Fruit fly (Drosophila melanogaster) whole organism, embryonic: ENCODE data around the gene CG15431.
A peak's percentile ranks its signal among the peaks of the same experiment; 100 is the strongest.

ENCODE experiments used
- B-H1 ChIP-seq: fragments of 200-800 bp; sonication (Bioruptor generic); IDR thresholded peaks from 3 replicates; pipeline ENCODE4 v1.3.6; 2022; ENCODE audit warnings: missing biosample characterization, missing genetic modification characterization
- Blimp-1 ChIP-seq: fragments of 200-800 bp; sonication (Bioruptor generic); optimal IDR thresholded peaks from 3 replicates; lab custom pipeline; 2018; ENCODE audit warnings: missing biosample characterization, missing genetic modification characterization, mild to moderate bottlenecking, moderate library complexity, missing genetic modification reagents
- CG10209 ChIP-seq: fragments of 200-800 bp; sonication (Bioruptor generic); optimal IDR thresholded peaks from 3 replicates; lab custom pipeline; 2017; ENCODE audit warnings: missing biosample characterization, mild to moderate bottlenecking, missing genetic modification characterization, missing genetic modification reagents
- CG10274 ChIP-seq: fragments of 200-800 bp; sonication (Bioruptor generic); optimal IDR thresholded peaks from 3 replicates; lab custom pipeline; 2017; ENCODE audit warnings: missing biosample characterization, mild to moderate bottlenecking, missing genetic modification characterization
- CG10431 ChIP-seq: fragments of 200-800 bp; sonication (Bioruptor generic); optimal IDR thresholded peaks from 3 replicates; lab custom pipeline; 2018; ENCODE audit warnings: missing biosample characterization, mild to moderate bottlenecking, missing genetic modification characterization
- CG11247 ChIP-seq: fragments of 200-800 bp; sonication (Bioruptor generic); IDR thresholded peaks from 2 replicates; pipeline ENCODE4 v1.3.6; 2022; ENCODE audit warnings: missing biosample characterization, missing genetic modification characterization
- CG11398 ChIP-seq: fragments of 200-800 bp; sonication (Bioruptor generic); optimal IDR thresholded peaks from 2 replicates; lab custom pipeline; 2016; ENCODE audit warnings: missing biosample characterization, missing genetic modification characterization
- CG11723 ChIP-seq: fragments of 200-800 bp; sonication (Bioruptor generic); optimal IDR thresholded peaks from 2 replicates; lab custom pipeline; 2017; ENCODE audit warnings: missing biosample characterization, mild to moderate bottlenecking, missing genetic modification characterization
- CG12659 ChIP-seq: fragments of 200-800 bp; sonication (Bioruptor generic); optimal IDR thresholded peaks from 3 replicates; lab custom pipeline; 2017; ENCODE audit warnings: mild to moderate bottlenecking, missing biosample characterization, missing genetic modification reagents, missing genetic modification characterization
- CG18599 ChIP-seq: fragments of 200-800 bp; sonication (Bioruptor generic); optimal IDR thresholded peaks from 3 replicates; lab custom pipeline; 2017; ENCODE audit warnings: missing biosample characterization, missing genetic modification characterization, mild to moderate bottlenecking, moderate library complexity, missing genetic modification reagents
- CG31441 ChIP-seq: fragments of 200-800 bp; sonication (Bioruptor generic); IDR thresholded peaks from 2 replicates; pipeline ENCODE4 v1.3.6; 2022; ENCODE audit warnings: missing biosample characterization, missing genetic modification characterization
- CG32532 ChIP-seq: fragments of 200-800 bp; sonication (Bioruptor generic); IDR thresholded peaks from 2 replicates; pipeline ENCODE4 v1.3.6; 2022; ENCODE audit warnings: missing biosample characterization, missing genetic modification characterization
- CG5245 ChIP-seq: fragments of 200-800 bp; sonication (Bioruptor generic); optimal IDR thresholded peaks from 3 replicates; lab custom pipeline; 2016; ENCODE audit warnings: missing biosample characterization, missing genetic modification characterization
- CG6272 ChIP-seq: fragments of 200-800 bp; sonication (Bioruptor generic); IDR thresholded peaks from 2 replicates; pipeline ENCODE4 v1.3.6; 2022; ENCODE audit warnings: missing biosample characterization, missing genetic modification characterization
- CG7839 ChIP-seq: fragments of 200-800 bp; sonication (Bioruptor generic); optimal IDR thresholded peaks from 3 replicates; lab custom pipeline; 2018; ENCODE audit warnings: missing biosample characterization, mild to moderate bottlenecking, missing genetic modification characterization, moderate library complexity
- CG8944 ChIP-seq: fragments of 200-800 bp; sonication (Bioruptor generic); optimal IDR thresholded peaks from 3 replicates; lab custom pipeline; 2016; ENCODE audit warnings: missing biosample characterization, missing genetic modification characterization
- CG9215 ChIP-seq: fragments of 200-800 bp; sonication (Bioruptor generic); IDR thresholded peaks from 2 replicates; pipeline ENCODE4 v1.3.6; 2022; ENCODE audit warnings: missing biosample characterization, missing genetic modification characterization
- CkIIα-i1 ChIP-seq: fragments of 200-800 bp; sonication (Bioruptor generic); IDR thresholded peaks from 2 replicates; pipeline ENCODE4 v1.3.6; 2022; ENCODE audit warnings: missing biosample characterization, missing genetic modification characterization
- Dll ChIP-seq: fragments of 200-800 bp; sonication (Bioruptor generic); IDR thresholded peaks from 4 replicates; pipeline ENCODE4 v1.3.6; 2022; ENCODE audit warnings: missing biosample characterization, missing genetic modification characterization; ENCODE audit not compliant: partially characterized antibody
- Drgx ChIP-seq: fragments of 200-800 bp; sonication (Bioruptor generic); IDR thresholded peaks from 2 replicates; pipeline ENCODE4 v1.3.6; 2022; ENCODE audit warnings: missing biosample characterization, missing genetic modification characterization
- Hand ChIP-seq: fragments of 200-800 bp; sonication (Bioruptor generic); optimal IDR thresholded peaks from 2 replicates; lab custom pipeline; 2017; ENCODE audit warnings: mild to moderate bottlenecking, missing biosample characterization, missing genetic modification reagents, missing genetic modification characterization
- Mrtf ChIP-seq: fragments of 200-800 bp; sonication (Bioruptor generic); IDR thresholded peaks from 3 replicates; pipeline ENCODE4 v1.3.6; 2022; ENCODE audit warnings: missing biosample characterization, missing genetic modification characterization
- NFAT ChIP-seq: fragments of 200-800 bp; sonication (Bioruptor generic); IDR thresholded peaks from 2 replicates; pipeline ENCODE4 v1.3.6; 2022; ENCODE audit warnings: missing biosample characterization, missing genetic modification characterization
- NfI ChIP-seq: fragments of 200-800 bp; sonication (Bioruptor generic); optimal IDR thresholded peaks from 3 replicates; lab custom pipeline; 2018; ENCODE audit warnings: missing biosample characterization, mild to moderate bottlenecking, missing genetic modification characterization, moderate library complexity
- Sox100B ChIP-seq: fragments of 200-800 bp; sonication (Bioruptor generic); optimal IDR thresholded peaks from 3 replicates; lab custom pipeline; 2018; ENCODE audit warnings: missing biosample characterization, mild to moderate bottlenecking, missing genetic modification characterization
- Spps ChIP-seq: fragments of 200-800 bp; sonication (Bioruptor generic); optimal IDR thresholded peaks from 2 replicates; lab custom pipeline; 2018; ENCODE audit warnings: missing biosample characterization, mild to moderate bottlenecking, missing genetic modification characterization
- Vsx1 ChIP-seq: fragments of 200-800 bp; sonication (Bioruptor generic); optimal IDR thresholded peaks from 2 replicates; lab custom pipeline; 2017; ENCODE audit warnings: missing biosample characterization, mild to moderate bottlenecking, missing genetic modification characterization, missing genetic modification reagents
- ap ChIP-seq: fragments of 200-800 bp; sonication (Bioruptor generic); IDR thresholded peaks from 2 replicates; pipeline ENCODE4 v1.3.6; 2022; ENCODE audit warnings: missing biosample characterization, missing genetic modification characterization
- chm ChIP-seq: fragments of 200-800 bp; sonication (Bioruptor generic); IDR thresholded peaks from 2 replicates; pipeline ENCODE4 v1.3.6; 2022; ENCODE audit warnings: missing biosample characterization, missing genetic modification characterization
- danr ChIP-seq: fragments of 200-800 bp; sonication (Bioruptor generic); IDR thresholded peaks from 2 replicates; pipeline ENCODE4 v1.3.6; 2022; ENCODE audit warnings: missing biosample characterization, missing genetic modification characterization
- en ChIP-seq: fragments of 200-800 bp; sonication (Bioruptor generic); optimal IDR thresholded peaks from 2 replicates; lab custom pipeline; 2016; ENCODE audit warnings: missing biosample characterization, missing genetic modification characterization
- esg ChIP-seq: fragments of 200-800 bp; sonication (Bioruptor generic); conservative IDR thresholded peaks from 2 replicates; pipeline ENCODE4 v1.3.6; 2022; ENCODE audit warnings: missing biosample characterization, missing genetic modification characterization
- fd96Cb ChIP-seq: fragments of 200-800 bp; sonication (Bioruptor generic); optimal IDR thresholded peaks from 2 replicates; lab custom pipeline; 2018; ENCODE audit warnings: missing biosample characterization, mild to moderate bottlenecking, missing genetic modification characterization, moderate library complexity
- gcm2 ChIP-seq: fragments of 200-800 bp; sonication (Bioruptor generic); optimal IDR thresholded peaks from 2 replicates; lab custom pipeline; 2016; ENCODE audit warnings: missing biosample characterization, missing genetic modification characterization
- gsb-n ChIP-seq: fragments of 200-800 bp; sonication (Bioruptor generic); optimal IDR thresholded peaks from 3 replicates; lab custom pipeline; 2018; ENCODE audit warnings: missing biosample characterization, mild to moderate bottlenecking, missing genetic modification characterization
- hkb ChIP-seq, 2 experiments: fragments of 200-800 bp in 1 of 2; fragments of >200 bp in 1 of 2; sonication (Bioruptor generic) in 1 of 2; IDR thresholded peaks in 1 of 2; optimal IDR thresholded peaks in 1 of 2; 2 replicates each; pipeline versions ENCODE4 v1.3.6 to Lab custom; 2017 to 2022; ENCODE audit warnings: missing biosample characterization in 1 of 2, missing genetic modification characterization in 1 of 2
- lola ChIP-seq, 3 experiments: fragments of >200 bp in 2 of 3; fragments of 200-800 bp in 1 of 3; sonication (Bioruptor generic) in 1 of 3; optimal IDR thresholded peaks; 2 replicates each; lab custom pipeline; 2017 to 2019; ENCODE audit warnings: missing biosample characterization in 3 of 3, missing genetic modification characterization in 3 of 3, mild to moderate bottlenecking in 1 of 3, moderate library complexity in 1 of 3
- mld ChIP-seq: fragments of 200-800 bp; sonication (Bioruptor generic); IDR thresholded peaks from 3 replicates; pipeline ENCODE4 v1.3.6; 2022; ENCODE audit warnings: missing biosample characterization, missing genetic modification characterization; ENCODE audit not compliant: partially characterized antibody
- pfk ChIP-seq: fragments of 200-800 bp; sonication (Bioruptor generic); optimal IDR thresholded peaks from 2 replicates; lab custom pipeline; 2018; ENCODE audit warnings: missing biosample characterization, mild to moderate bottlenecking, missing genetic modification characterization, moderate library complexity
- pho ChIP-seq: fragments of 200-800 bp; sonication (Bioruptor generic); optimal IDR thresholded peaks from 2 replicates; lab custom pipeline; 2016; ENCODE audit warnings: missing biosample characterization, missing genetic modification characterization
- phol ChIP-seq: fragments of 200-800 bp; sonication (Bioruptor generic); optimal IDR thresholded peaks from 3 replicates; lab custom pipeline; 2018; ENCODE audit warnings: missing biosample characterization, mild to moderate bottlenecking, missing genetic modification characterization, moderate library complexity
- pnt ChIP-seq: fragments of 200-800 bp; sonication (Bioruptor generic); optimal IDR thresholded peaks from 3 replicates; lab custom pipeline; 2016; ENCODE audit warnings: missing biosample characterization, missing genetic modification characterization
- prd ChIP-seq, 3 experiments: fragments of >200 bp in 2 of 3; fragments of 200-800 bp in 1 of 3; sonication (Bioruptor generic) in 1 of 3; optimal IDR thresholded peaks in 2 of 3; IDR thresholded peaks in 1 of 3; 2 replicates in 2 of 3; 3 replicates in 1 of 3; pipeline versions ENCODE4 v1.3.6 to Lab custom; 2017 to 2022; ENCODE audit warnings: missing biosample characterization in 1 of 3, missing genetic modification characterization in 1 of 3
- ranshi ChIP-seq: fragments of 200-800 bp; sonication (Bioruptor generic); IDR thresholded peaks from 2 replicates; pipeline ENCODE4 v1.3.6; 2022; ENCODE audit warnings: missing biosample characterization, missing genetic modification characterization
- rib ChIP-seq: fragments of 200-800 bp; sonication (Bioruptor generic); IDR thresholded peaks from 2 replicates; pipeline ENCODE4 v1.3.6; 2022; ENCODE audit warnings: missing biosample characterization, missing genetic modification characterization
- sd ChIP-seq: fragments of 200-800 bp; sonication (Bioruptor generic); optimal IDR thresholded peaks from 3 replicates; lab custom pipeline; 2018; ENCODE audit warnings: missing biosample characterization, mild to moderate bottlenecking, missing genetic modification characterization, moderate library complexity
- seq ChIP-seq: fragments of 200-800 bp; sonication (Bioruptor generic); IDR thresholded peaks from 2 replicates; pipeline ENCODE4 v1.3.6; 2022; ENCODE audit warnings: missing biosample characterization, missing genetic modification characterization
- stc ChIP-seq: fragments of 200-800 bp; sonication (Bioruptor generic); IDR thresholded peaks from 2 replicates; pipeline ENCODE4 v1.3.6; 2022; ENCODE audit warnings: missing biosample characterization, missing genetic modification characterization
- vfl ChIP-seq: fragments of 200-800 bp; sonication (Bioruptor generic); optimal IDR thresholded peaks from 2 replicates; lab custom pipeline; 2016; ENCODE audit warnings: missing biosample characterization, missing genetic modification characterization
- zfh2 ChIP-seq: fragments of 200-800 bp; sonication (Bioruptor generic); optimal IDR thresholded peaks from 2 replicates; lab custom pipeline; 2016; ENCODE audit warnings: missing biosample characterization, missing genetic modification characterization

Gene CG15431

DNA sequence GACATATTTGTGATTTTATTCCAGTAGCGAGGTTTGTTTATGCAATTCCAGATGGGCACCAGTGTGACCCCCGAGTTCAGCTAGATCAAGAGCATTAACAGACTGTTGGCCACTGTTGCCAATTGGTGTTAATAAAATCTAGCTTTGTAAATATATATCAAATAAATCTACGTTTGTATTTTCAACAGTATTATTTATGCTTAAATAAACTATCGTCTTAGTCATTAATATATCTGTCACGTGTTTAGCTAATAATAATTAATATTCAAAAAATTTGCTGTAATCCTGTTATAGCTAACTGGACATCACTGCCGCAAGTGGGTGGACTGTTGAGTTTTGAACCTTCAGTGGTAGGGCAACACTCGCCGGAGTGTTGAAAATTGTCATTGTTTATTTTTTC is 18.5 kb upstream of the CG15431 start, which contains the start of the genes mRpL27 and CG15435 (continued):
- TF ChIP-seq CG11247 (no peak), chm (no peak), NfI (GFP tag; lab: Kevin White, UChicago) (peak; percentile 40), CG11723 (GFP tag; lab: Kevin White, UChicago) (no peak), stc (GFP tag; lab: Robert Waterston, UW) (no peak), CkIIα-i1 (no peak), CG8944 (GFP tag; lab: Kevin White, UChicago) (no peak), en (GFP tag; lab: Kevin White, UChicago) (no peak), CG10274 (no peak), lola (GFP tag; optimal IDR thresholded peaks at IDR 0.05; lab: Kevin White, UChicago) (peak in 1 of 3 experiments; percentile 50), prd (optimal IDR thresholded peaks at IDR 0.05; lab: Kevin White, UChicago) (no peak), prd (GFP tag; IDR thresholded peaks at IDR 0.05; lab: Robert Waterston, UW) (peak; percentile 28; the same call in 1 of the 3 replicates), CG6272 (GFP tag; lab: Robert Waterston, UW) (no peak), CG7839 (tag; lab: Kevin White, UChicago) (peak; percentile 49), CG32532 (peak; percentile 49), ap (no peak), CG10431 (GFP tag; lab: Kevin White, UChicago) (no peak), gcm2 (GFP tag; lab: Kevin White, UChicago) (no peak), Vsx1 (GFP tag; lab: Kevin White, UChicago) (no peak), pfk (no peak), mld (no peak), B-H1 (GFP tag; lab: Robert Waterston, UW) (no peak), ranshi (GFP tag; lab: Robert Waterston, UW) (no peak), danr (GFP tag; lab: Robert Waterston, UW) (no peak), Spps (tag; lab: Kevin White, UChicago) (no peak), Drgx (GFP tag; lab: Robert Waterston, UW) (no peak), hkb (optimal IDR thresholded peaks at IDR 0.05; lab: Kevin White, UChicago) (peak; percentile 98), hkb (GFP tag; IDR thresholded peaks at IDR 0.05; lab: Robert Waterston, UW) (no peak), Blimp-1 (GFP tag; lab: Kevin White, UChicago) (no peak), fd96Cb (no peak), CG12659 (GFP tag; lab: Kevin White, UChicago) (peak; percentile 76), Dll (GFP tag; lab: Robert Waterston, UW) (no peak), NFAT (GFP tag; lab: Robert Waterston, UW) (no peak), Sox100B (GFP tag; lab: Kevin White, UChicago) (no peak), CG9215 (GFP tag; lab: Robert Waterston, UW) (no peak), CG18599 (no peak), sd (tag; lab: Kevin White, UChicago) (peak; percentile 0), CG11398 (GFP tag; lab: Kevin White, UChicago) (no peak), gsb-n (tag; lab: Kevin White, UChicago) (peak; percentile 29), Hand (GFP tag; lab: Kevin White, UChicago) (no peak), Mrtf (GFP tag; lab: Robert Waterston, UW) (no peak), pho (GFP tag; lab: Kevin White, UChicago) (peak; percentile 16), CG5245 (GFP tag; lab: Kevin White, UChicago) (no peak), pnt (no peak), vfl (GFP tag; lab: Kevin White, UChicago) (no peak), phol (tag; lab: Kevin White, UChicago) (peak; percentile 56), zfh2 (GFP tag; lab: Kevin White, UChicago) (peak; percentile 15), rib (no peak), seq (GFP tag; lab: Robert Waterston, UW) (no peak), esg (GFP tag; lab: Robert Waterston, UW) (no peak), CG10209 (GFP tag; lab: Kevin White, UChicago) (peak; percentile 7), CG31441 (peak; percentile 37; the same call in 1 of the 2 replicates)
